Worm (Caenorhabditis elegans) whole organism, L4 larva: Measurements from ENCODE around the gene chst-1.

Experiments
- F10B5.3 ChIP-seq: sonication (generic microtip); optimal IDR thresholded peaks from 2 replicates; lab custom pipeline; 2016; ENCODE audit warnings: mild to moderate bottlenecking, missing genetic modification characterization, missing compliant biosample characterization
- F37D6.2 ChIP-seq: sonication (generic microtip); optimal IDR thresholded peaks from 2 replicates; lab custom pipeline; 2016; ENCODE audit warnings: mild to moderate bottlenecking, missing genetic modification characterization, missing compliant biosample characterization
- F49E8.2 ChIP-seq: sonication (generic microtip); optimal IDR thresholded peaks from 2 replicates; lab custom pipeline; 2016; ENCODE audit warnings: missing compliant biosample characterization, mild to moderate bottlenecking, missing genetic modification characterization, borderline replicate concordance
- R02D3.7 ChIP-seq: fragments of 150-350 bp; sonication (generic microtip); optimal IDR thresholded peaks from 3 replicates; lab custom pipeline; 2014; ENCODE audit warnings: missing biosample characterization, missing genetic modification characterization
- T26A8.4 ChIP-seq: fragments of 200-800 bp; sonication (Bioruptor generic); IDR thresholded peaks from 2 replicates; pipeline ENCODE4 v1.3.6; 2022; ENCODE audit warnings: missing genetic modification characterization, missing compliant biosample characterization
- Y5F2A.4 ChIP-seq: fragments of 200-800 bp; sonication (Bioruptor generic); optimal IDR thresholded peaks from 2 replicates; lab custom pipeline; 2018; ENCODE audit warnings: mild to moderate bottlenecking, missing genetic modification characterization, missing compliant biosample characterization
- Y75B8A.6 ChIP-seq: fragments of 200-800 bp; sonication (Bioruptor generic); IDR thresholded peaks from 2 replicates; pipeline ENCODE4 v1.3.6; 2022; ENCODE audit warnings: missing genetic modification reagents, missing genetic modification characterization, missing compliant biosample characterization
- ZK337.2 ChIP-seq: fragments of 200-800 bp; sonication (Bioruptor generic); IDR thresholded peaks from 2 replicates; pipeline ENCODE4 v1.3.6; 2022; ENCODE audit warnings: missing genetic modification reagents, missing genetic modification characterization, missing compliant biosample characterization
- ZK546.5 ChIP-seq, 2 experiments: sonication (generic microtip); optimal IDR thresholded peaks; 2 replicates each; lab custom pipeline; 2017; ENCODE audit warnings: missing biosample characterization in 2 of 2, missing genetic modification characterization in 2 of 2
- ceh-28 ChIP-seq: fragments of 150-350 bp; optimal IDR thresholded peaks from 2 replicates; lab custom pipeline; 2014; ENCODE audit warnings: missing biosample characterization, missing genetic modification reagents, missing genetic modification characterization
- ceh-32 ChIP-seq: sonication (generic microtip); optimal IDR thresholded peaks from 2 replicates; lab custom pipeline; 2016; ENCODE audit warnings: mild to moderate bottlenecking, missing genetic modification characterization, missing compliant biosample characterization; ENCODE audit not compliant: poor library complexity
- ces-1 ChIP-seq: fragments of 150-350 bp; sonication (generic microtip); optimal IDR thresholded peaks from 4 replicates; lab custom pipeline; 2014; ENCODE audit warnings: missing biosample characterization, missing genetic modification reagents, missing genetic modification characterization
- ctbp-1 ChIP-seq: fragments of 200-800 bp; sonication (Bioruptor generic); IDR thresholded peaks from 2 replicates; pipeline ENCODE4 v1.3.6; 2022; ENCODE audit warnings: missing genetic modification reagents, missing genetic modification characterization, missing compliant biosample characterization
- daf-12 ChIP-seq: fragments of 150-350 bp; optimal IDR thresholded peaks from 2 replicates; lab custom pipeline; 2014; ENCODE audit warnings: missing biosample characterization, missing genetic modification reagents, missing genetic modification characterization
- dmd-9 ChIP-seq: fragments of 200-800 bp; sonication (Bioruptor generic); IDR thresholded peaks from 2 replicates; pipeline ENCODE4 v1.3.6; 2022; ENCODE audit warnings: missing genetic modification reagents, missing genetic modification characterization, missing compliant biosample characterization
- dpl-1 ChIP-seq: fragments of 150-350 bp; optimal IDR thresholded peaks from 2 replicates; lab custom pipeline; 2014; ENCODE audit warnings: missing biosample characterization, missing genetic modification reagents, missing genetic modification characterization
- duxl-1 ChIP-seq: sonication (generic microtip); optimal IDR thresholded peaks from 2 replicates; lab custom pipeline; 2016; ENCODE audit warnings: mild to moderate bottlenecking, missing genetic modification characterization, moderate library complexity, missing compliant biosample characterization; ENCODE audit not compliant: poor library complexity
- dve-1 ChIP-seq: sonication (generic microtip); optimal IDR thresholded peaks from 2 replicates; lab custom pipeline; 2017; ENCODE audit warnings: antibody characterized with exemption, mild to moderate bottlenecking, missing genetic modification characterization, missing compliant biosample characterization; ENCODE audit not compliant: insufficient read depth
- fkh-10 ChIP-seq: fragments of 150-350 bp; optimal IDR thresholded peaks from 2 replicates; lab custom pipeline; 2014; ENCODE audit warnings: missing biosample characterization, missing genetic modification reagents, missing genetic modification characterization
- hif-1 ChIP-seq, 2 experiments: sonication (generic microtip); optimal IDR thresholded peaks; 2 replicates each; lab custom pipeline; 2016 to 2017; ENCODE audit warnings: missing compliant biosample characterization in 2 of 2, missing genetic modification characterization in 2 of 2, missing genetic modification reagents in 2 of 2, missing genotype in 2 of 2, mild to moderate bottlenecking in 1 of 2
- hlh-11 ChIP-seq: fragments of 200-800 bp; sonication (Bioruptor generic); optimal IDR thresholded peaks from 2 replicates; lab custom pipeline; 2018; ENCODE audit warnings: mild to moderate bottlenecking, missing genetic modification characterization, missing compliant biosample characterization
- hlh-30 ChIP-seq: sonication (generic microtip); optimal IDR thresholded peaks from 2 replicates; lab custom pipeline; 2017; ENCODE audit warnings: antibody characterized with exemption, mild to moderate bottlenecking, missing genetic modification characterization, missing compliant biosample characterization; ENCODE audit not compliant: insufficient read depth
- hmg-1.1 ChIP-seq: fragments of 200-800 bp; sonication (Bioruptor generic); IDR thresholded peaks from 2 replicates; pipeline ENCODE4 v1.3.6; 2022; ENCODE audit warnings: missing genetic modification reagents, missing genetic modification characterization, missing compliant biosample characterization
- jun-1 ChIP-seq: fragments of 150-350 bp; optimal IDR thresholded peaks from 2 replicates; lab custom pipeline; 2014; ENCODE audit warnings: missing biosample characterization, missing genetic modification reagents, missing genetic modification characterization
- lin-13 ChIP-seq: fragments of 150-350 bp; optimal IDR thresholded peaks from 2 replicates; lab custom pipeline; 2014; ENCODE audit warnings: missing biosample characterization, missing genetic modification reagents, missing genetic modification characterization
- lin-29 ChIP-seq: fragments of 200-800 bp; sonication (Bioruptor generic); IDR thresholded peaks from 2 replicates; pipeline ENCODE4 v1.3.6; 2022; ENCODE audit warnings: missing genetic modification reagents, missing genetic modification characterization, missing compliant biosample characterization
- lin-38 ChIP-seq: fragments of 200-800 bp; sonication (Bioruptor generic); IDR thresholded peaks from 2 replicates; pipeline ENCODE4 v1.3.6; 2022; ENCODE audit warnings: missing genetic modification reagents, missing genetic modification characterization, missing compliant biosample characterization
- lir-3 ChIP-seq: sonication (generic microtip); optimal IDR thresholded peaks from 2 replicates; lab custom pipeline; 2016; ENCODE audit warnings: mild to moderate bottlenecking, missing genetic modification characterization, missing compliant biosample characterization
- lsy-2 ChIP-seq, 2 experiments: fragments of 150-350 bp in 1 of 2; sonication (generic microtip) in 1 of 2; optimal IDR thresholded peaks; 2 replicates each; lab custom pipeline; 2014 to 2017; ENCODE audit warnings: missing biosample characterization in 2 of 2, missing genetic modification characterization in 2 of 2
- madf-5 ChIP-seq, 2 experiments: fragments of 200-800 bp; sonication (Bioruptor generic); IDR thresholded peaks; 2 replicates each; pipeline ENCODE4 v1.3.6; 2022; ENCODE audit warnings: missing compliant biosample characterization in 2 of 2, missing genetic modification characterization in 2 of 2
- mep-1 ChIP-seq: fragments of 150-350 bp; sonication (generic microtip); optimal IDR thresholded peaks from 3 replicates; lab custom pipeline; 2014; ENCODE audit warnings: missing biosample characterization, missing genetic modification characterization
- mes-2 ChIP-seq: sonication (generic microtip); optimal IDR thresholded peaks from 2 replicates; lab custom pipeline; 2016; ENCODE audit warnings: missing genotype, mild to moderate bottlenecking, missing genetic modification characterization, missing compliant biosample characterization; ENCODE audit not compliant: poor library complexity, severe bottlenecking
- mxl-3 ChIP-seq: fragments of 200-800 bp; sonication (Bioruptor generic); optimal IDR thresholded peaks from 2 replicates; lab custom pipeline; 2018; ENCODE audit warnings: mild to moderate bottlenecking, missing genetic modification characterization, missing compliant biosample characterization
- nhr-10 ChIP-seq: fragments of 150-350 bp; optimal IDR thresholded peaks from 2 replicates; lab custom pipeline; 2014; ENCODE audit warnings: missing biosample characterization, missing genetic modification characterization
- nhr-237 ChIP-seq: sonication (generic microtip); optimal IDR thresholded peaks from 2 replicates; lab custom pipeline; 2017; ENCODE audit warnings: missing biosample characterization, missing genetic modification characterization
- nhr-28 ChIP-seq: fragments of 150-350 bp; optimal IDR thresholded peaks from 2 replicates; lab custom pipeline; 2014; ENCODE audit warnings: missing biosample characterization, missing genetic modification characterization
- nhr-48 ChIP-seq: sonication (generic microtip); optimal IDR thresholded peaks from 2 replicates; lab custom pipeline; 2016; ENCODE audit warnings: mild to moderate bottlenecking, missing genetic modification characterization, missing compliant biosample characterization
- nhr-6 ChIP-seq: fragments of 150-350 bp; optimal IDR thresholded peaks from 2 replicates; lab custom pipeline; 2014; ENCODE audit warnings: missing biosample characterization, missing genetic modification characterization
- nhr-77 ChIP-seq: fragments of 150-350 bp; optimal IDR thresholded peaks from 2 replicates; lab custom pipeline; 2014; ENCODE audit warnings: missing biosample characterization, missing genetic modification characterization
- pqm-1 ChIP-seq: sonication (generic microtip); optimal IDR thresholded peaks from 2 replicates; lab custom pipeline; 2017; ENCODE audit warnings: missing biosample characterization, missing genetic modification characterization
- rbr-2 ChIP-seq: sonication (generic microtip); optimal IDR thresholded peaks from 2 replicates; lab custom pipeline; 2016; ENCODE audit warnings: missing genotype, missing genetic modification characterization, missing compliant biosample characterization
- saeg-2 ChIP-seq: fragments of 200-800 bp; sonication (Bioruptor generic); IDR thresholded peaks from 2 replicates; pipeline ENCODE4 v1.3.6; 2022; ENCODE audit warnings: missing genetic modification reagents, missing genetic modification characterization, missing compliant biosample characterization
- set-16 ChIP-seq: fragments of 200-800 bp; sonication (Bioruptor generic); IDR thresholded peaks from 2 replicates; pipeline ENCODE4 v1.3.6; 2022; ENCODE audit warnings: missing genetic modification reagents, missing genetic modification characterization, missing compliant biosample characterization
- snpc-1.2 ChIP-seq: fragments of 200-800 bp; sonication (Bioruptor generic); IDR thresholded peaks from 2 replicates; pipeline ENCODE4 v1.3.6; 2022; ENCODE audit warnings: missing genetic modification reagents, missing genetic modification characterization, missing compliant biosample characterization
- spr-3 ChIP-seq: fragments of 200-800 bp; sonication (Bioruptor generic); optimal IDR thresholded peaks from 2 replicates; lab custom pipeline; 2018; ENCODE audit warnings: mild to moderate bottlenecking, missing genetic modification characterization, missing compliant biosample characterization
- tag-97 ChIP-seq: fragments of 200-800 bp; sonication (Bioruptor generic); IDR thresholded peaks from 2 replicates; pipeline ENCODE4 v1.3.6; 2022; ENCODE audit warnings: missing genetic modification characterization, missing compliant biosample characterization
- vab-7 ChIP-seq: fragments of 200-800 bp; sonication (Bioruptor generic); IDR thresholded peaks from 2 replicates; pipeline ENCODE4 v1.3.6; 2022; ENCODE audit warnings: missing genetic modification reagents, missing genetic modification characterization, missing compliant biosample characterization
- zag-1 ChIP-seq: fragments of 150-350 bp; optimal IDR thresholded peaks from 2 replicates; lab custom pipeline; 2014; ENCODE audit warnings: missing biosample characterization, missing genetic modification characterization
- zfp-3 ChIP-seq: fragments of 200-800 bp; sonication (Bioruptor generic); conservative IDR thresholded peaks from 2 replicates; pipeline ENCODE4 v1.3.6; 2022; ENCODE audit warnings: missing genetic modification reagents, missing genetic modification characterization, missing compliant biosample characterization
- ztf-7 ChIP-seq: fragments of 150-350 bp; optimal IDR thresholded peaks from 2 replicates; lab custom pipeline; 2014; ENCODE audit warnings: missing biosample characterization, missing genetic modification characterization

The chst-1 gene

ce11 chrII:8075324-8075810 is 31.4 kb downstream of the chst-1 start, which contains the start of gene K02C4.2 (continued):
- no peak for TF ChIP-seq dmd-9 (GFP tag; lab: Robert Waterston, UW)
- no peak for TF ChIP-seq set-16
- peak; percentile 62; the same call in 1 of the 2 replicates for TF ChIP-seq zfp-3 (GFP tag; lab: Robert Waterston, UW)
- peak in 1 of 2 experiments; percentile 81; a peak in 1 of 4 replicates for TF ChIP-seq madf-5 (GFP tag; IDR thresholded peaks at IDR 0.05; lab: Robert Waterston, UW)
- no peak for TF ChIP-seq nhr-237 (tag; lab: Kevin White, UChicago)
- no peak for TF ChIP-seq zag-1 (tag; lab: Kevin White, UChicago)
- TF ChIP-seq hlh-30 (tag; lab: Kevin White, UChicago): peak; percentile 88
- TF ChIP-seq dve-1 (tag; lab: Kevin White, UChicago): peak; percentile 73
- TF ChIP-seq mxl-3 (GFP tag; lab: Kevin White, UChicago): peak; percentile 86
- TF ChIP-seq ctbp-1 (GFP tag; lab: Robert Waterston, UW): peak; percentile 47; the same call in 1 of the 2 replicates
- TF ChIP-seq Y5F2A.4 (GFP tag; lab: Kevin White, UChicago): peak; percentile 68
- TF ChIP-seq spr-3 (GFP tag; lab: Kevin White, UChicago): peak; percentile 64
- TF ChIP-seq ZK546.5 (tag; optimal IDR thresholded peaks at IDR 0.05; lab: Kevin White, UChicago): no peak
- TF ChIP-seq lin-29: 0 out of 2 replicates have a peak, but pooled peaks have one; percentile 40
- TF ChIP-seq hif-1 (tag; optimal IDR thresholded peaks at IDR 0.05; lab: Kevin White, UChicago): peak in 1 of 2 experiments; percentile 39
- TF ChIP-seq snpc-1.2 (GFP tag; lab: Robert Waterston, UW): no peak
- TF ChIP-seq ceh-28 (tag; lab: Kevin White, UChicago): no peak
- TF ChIP-seq vab-7 (GFP tag; lab: Robert Waterston, UW): peak; percentile 80
- peak; percentile 47 for TF ChIP-seq dpl-1 (GFP tag; lab: Kevin White, UChicago)
- TF ChIP-seq lin-13 (GFP tag; lab: Kevin White, UChicago): peak; percentile 73
- no peak for TF ChIP-seq daf-12
- peak; percentile 18 for TF ChIP-seq nhr-10 (tag; lab: Kevin White, UChicago)
- peak; percentile 77 for TF ChIP-seq ztf-7
- peak; percentile 54 for TF ChIP-seq nhr-28 (tag; lab: Kevin White, UChicago)
- TF ChIP-seq jun-1: peak; percentile 31
- peak; percentile 84 for TF ChIP-seq T26A8.4 (GFP tag; lab: Robert Waterston, UW)
- TF ChIP-seq F37D6.2: no peak
- TF ChIP-seq duxl-1: peak; percentile 92
- peak; percentile 18 for TF ChIP-seq F10B5.3 (tag; lab: Kevin White, UChicago)
- no peak for TF ChIP-seq ceh-32
- peak; percentile 41 for TF ChIP-seq R02D3.7
- no peak for TF ChIP-seq ces-1 (GFP tag; lab: Kevin White, UChicago)
- TF ChIP-seq Y75B8A.6 (GFP tag; lab: Robert Waterston, UW): no peak
- peak; percentile 94 for TF ChIP-seq hlh-11 (tag; lab: Kevin White, UChicago)
- peak; percentile 83 for TF ChIP-seq mep-1 (tag; lab: Kevin White, UChicago)
- TF ChIP-seq rbr-2: peak; percentile 62
- TF ChIP-seq hmg-1.1 (GFP tag; lab: Robert Waterston, UW): peak; percentile 82
- TF ChIP-seq lin-38: peak; percentile 83
- TF ChIP-seq fkh-10 (GFP tag; lab: Kevin White, UChicago): no peak
- 0 out of 2 replicates have a peak, but pooled peaks have one; percentile 13 for TF ChIP-seq saeg-2 (GFP tag; lab: Robert Waterston, UW)
- no peak for TF ChIP-seq tag-97 (GFP tag; lab: Robert Waterston, UW)
- peak; percentile 64 for TF ChIP-seq lir-3 (tag; lab: Kevin White, UChicago)
- TF ChIP-seq nhr-48 (tag; lab: Kevin White, UChicago): peak; percentile 79
- TF ChIP-seq F49E8.2 (tag; lab: Kevin White, UChicago): peak; percentile 45
- peak; percentile 76 for TF ChIP-seq nhr-6 (tag; lab: Kevin White, UChicago)
- TF ChIP-seq nhr-77 (tag; lab: Kevin White, UChicago): peak; percentile 35
- peak; percentile 89 for TF ChIP-seq mes-2
- TF ChIP-seq ZK337.2 (GFP tag; lab: Robert Waterston, UW): peak; percentile 63; the same call in 1 of the 2 replicates
- peak; percentile 28 for TF ChIP-seq pqm-1 (tag; lab: Kevin White, UChicago)
- TF ChIP-seq lsy-2 (tag; optimal IDR thresholded peaks at IDR 0.05; lab: Kevin White, UChicago): peak in 1 of 2 experiments; percentile 78
